Fruit fly (Drosophila melanogaster) whole organism, prepupa: ENCODE results near the gene TSG101.

Experiments used
- CG10669 ChIP-seq: fragments of 200-800 bp; sonication (Bioruptor generic); optimal IDR thresholded peaks from 3 replicates; lab custom pipeline; 2018; ENCODE audit warnings: missing biosample characterization, mild to moderate bottlenecking, missing genetic modification characterization, moderate library complexity
- CG11294 ChIP-seq: fragments of 200-800 bp; sonication (Bioruptor generic); IDR thresholded peaks from 2 replicates; pipeline ENCODE4 v1.3.6; 2022; ENCODE audit warnings: missing biosample characterization, missing genetic modification characterization
- CG11762 ChIP-seq: fragments of 200-800 bp; sonication (Bioruptor generic); optimal IDR thresholded peaks from 3 replicates; lab custom pipeline; 2016; ENCODE audit warnings: missing biosample characterization, missing genetic modification characterization; ENCODE audit not compliant: insufficient read depth
- CG11902 ChIP-seq: fragments of 200-800 bp; sonication (Bioruptor generic); optimal IDR thresholded peaks from 3 replicates; lab custom pipeline; 2016; ENCODE audit warnings: missing biosample characterization, missing genetic modification characterization
- CG1621 ChIP-seq: fragments of 200-800 bp; sonication (Bioruptor generic); optimal IDR thresholded peaks from 3 replicates; lab custom pipeline; 2018; ENCODE audit warnings: missing biosample characterization, mild to moderate bottlenecking, missing genetic modification characterization
- CG16779 ChIP-seq: fragments of 200-800 bp; sonication (Bioruptor generic); optimal IDR thresholded peaks from 3 replicates; lab custom pipeline; 2017; ENCODE audit warnings: missing biosample characterization, mild to moderate bottlenecking, missing genetic modification characterization
- CG3032 ChIP-seq: fragments of 200-800 bp; optimal IDR thresholded peaks from 2 replicates; lab custom pipeline; 2019; ENCODE audit warnings: missing biosample characterization, mild to moderate bottlenecking, missing genetic modification characterization, moderate library complexity
- CG31627 ChIP-seq: fragments of 200-800 bp; sonication (Bioruptor generic); optimal IDR thresholded peaks from 3 replicates; lab custom pipeline; 2016; ENCODE audit warnings: missing biosample characterization, missing genetic modification characterization
- CG34406 ChIP-seq: fragments of 200-800 bp; sonication (Bioruptor generic); optimal IDR thresholded peaks from 3 replicates; lab custom pipeline; 2016; ENCODE audit warnings: missing biosample characterization, missing genetic modification characterization
- CG3919 ChIP-seq: fragments of 200-800 bp; sonication (Bioruptor generic); optimal IDR thresholded peaks from 3 replicates; lab custom pipeline; 2016; ENCODE audit warnings: missing biosample characterization, missing genetic modification characterization
- CG4318 ChIP-seq: fragments of 200-800 bp; sonication (Bioruptor generic); optimal IDR thresholded peaks from 3 replicates; lab custom pipeline; 2017; ENCODE audit warnings: missing biosample characterization, mild to moderate bottlenecking, missing genetic modification characterization
- CG6163 ChIP-seq: fragments of 200-800 bp; sonication (Bioruptor generic); IDR thresholded peaks from 3 replicates; pipeline ENCODE4 v1.3.6; 2022; ENCODE audit warnings: missing biosample characterization, missing genetic modification characterization
- CG6276 ChIP-seq: fragments of 200-800 bp; sonication (Bioruptor generic); optimal IDR thresholded peaks from 2 replicates; lab custom pipeline; 2017; ENCODE audit warnings: missing biosample characterization, mild to moderate bottlenecking, missing genetic modification characterization
- CG6792 ChIP-seq: fragments of 200-800 bp; sonication (Bioruptor generic); optimal IDR thresholded peaks from 3 replicates; lab custom pipeline; 2016; ENCODE audit warnings: missing biosample characterization, missing genetic modification characterization
- CG6808 ChIP-seq: fragments of 200-800 bp; sonication (Bioruptor generic); optimal IDR thresholded peaks from 3 replicates; lab custom pipeline; 2017; ENCODE audit warnings: missing biosample characterization, missing genetic modification characterization, mild to moderate bottlenecking, moderate library complexity, missing genetic modification reagents
- CG6854 ChIP-seq: fragments of 200-800 bp; sonication (Bioruptor generic); optimal IDR thresholded peaks from 2 replicates; lab custom pipeline; 2017; ENCODE audit warnings: missing biosample characterization, mild to moderate bottlenecking, missing genetic modification characterization
- CG8119 ChIP-seq: fragments of 200-800 bp; sonication (Bioruptor generic); IDR thresholded peaks from 3 replicates; pipeline ENCODE4 v1.3.6; 2022; ENCODE audit warnings: missing biosample characterization, missing genetic modification characterization
- CG8319 ChIP-seq: fragments of 200-800 bp; sonication (Bioruptor generic); optimal IDR thresholded peaks from 3 replicates; lab custom pipeline; 2016; ENCODE audit warnings: missing biosample characterization, missing genetic modification characterization
- CG8632 ChIP-seq: fragments of 200-800 bp; sonication (Bioruptor generic); optimal IDR thresholded peaks from 3 replicates; lab custom pipeline; 2016; ENCODE audit warnings: missing biosample characterization, missing genetic modification characterization
- CG9139 ChIP-seq: fragments of 200-800 bp; sonication (Bioruptor generic); optimal IDR thresholded peaks from 3 replicates; lab custom pipeline; 2017; ENCODE audit warnings: missing biosample characterization, mild to moderate bottlenecking, missing genetic modification characterization
- Eip75B ChIP-seq: fragments of 200-800 bp; sonication (Bioruptor generic); optimal IDR thresholded peaks from 3 replicates; lab custom pipeline; 2016; ENCODE audit warnings: missing biosample characterization, missing genetic modification characterization
- Eip78C ChIP-seq: fragments of 200-800 bp; sonication (Bioruptor generic); peaks from one replicate; lab custom pipeline; 2016; ENCODE audit warnings: missing biosample characterization, missing genetic modification characterization
- Eip93F ChIP-seq: fragments of 200-800 bp; sonication (Bioruptor generic); optimal IDR thresholded peaks from 2 replicates; lab custom pipeline; 2016; ENCODE audit warnings: missing biosample characterization, mild to moderate bottlenecking, missing genetic modification characterization
- Ets21C ChIP-seq: fragments of 200-800 bp; sonication (Bioruptor generic); optimal IDR thresholded peaks from 3 replicates; lab custom pipeline; 2016; ENCODE audit warnings: missing biosample characterization, missing genetic modification characterization
- Ets96B ChIP-seq: fragments of 200-800 bp; optimal IDR thresholded peaks from 2 replicates; lab custom pipeline; 2019; ENCODE audit warnings: missing biosample characterization, mild to moderate bottlenecking, missing genetic modification characterization, moderate library complexity
- Gug ChIP-seq: fragments of 200-800 bp; sonication (Bioruptor generic); IDR thresholded peaks from 2 replicates; pipeline ENCODE4 v1.3.6; 2022; ENCODE audit warnings: missing biosample characterization, missing genetic modification characterization
- Hr38 ChIP-seq: sonication (Bioruptor generic); optimal IDR thresholded peaks from 2 replicates; lab custom pipeline; 2016; ENCODE audit warnings: missing biosample characterization, missing genetic modification characterization
- Hr39 ChIP-seq: fragments of 200-800 bp; sonication (Bioruptor generic); optimal IDR thresholded peaks from 2 replicates; lab custom pipeline; 2016; ENCODE audit warnings: missing biosample characterization, missing genetic modification characterization
- Lpt ChIP-seq: fragments of 200-800 bp; sonication (Bioruptor generic); optimal IDR thresholded peaks from 3 replicates; lab custom pipeline; 2016; ENCODE audit warnings: missing biosample characterization, missing genetic modification characterization
- Met ChIP-seq: fragments of 200-800 bp; sonication (Bioruptor generic); optimal IDR thresholded peaks from 3 replicates; lab custom pipeline; 2016; ENCODE audit warnings: missing biosample characterization, missing genetic modification characterization
- OdsH ChIP-seq: fragments of 200-800 bp; sonication (Bioruptor generic); optimal IDR thresholded peaks from 3 replicates; lab custom pipeline; 2016; ENCODE audit warnings: missing biosample characterization, missing genetic modification characterization
- Smox ChIP-seq: fragments of 200-800 bp; sonication (Bioruptor generic); optimal IDR thresholded peaks from 3 replicates; lab custom pipeline; 2016; ENCODE audit warnings: missing biosample characterization, missing genetic modification characterization
- Sox14 ChIP-seq: fragments of 200-800 bp; sonication (Bioruptor generic); optimal IDR thresholded peaks from 3 replicates; lab custom pipeline; 2016; ENCODE audit warnings: missing biosample characterization, missing genetic modification characterization
- Sox15 ChIP-seq: fragments of 200-800 bp; sonication (Bioruptor generic); optimal IDR thresholded peaks from 3 replicates; lab custom pipeline; 2016; ENCODE audit warnings: missing biosample characterization, missing genetic modification characterization
- achi ChIP-seq: fragments of 200-800 bp; sonication (Bioruptor generic); optimal IDR thresholded peaks from 3 replicates; lab custom pipeline; 2016; ENCODE audit warnings: missing biosample characterization, missing genetic modification characterization
- acj6 ChIP-seq: fragments of 200-800 bp; sonication (Bioruptor generic); optimal IDR thresholded peaks from 3 replicates; lab custom pipeline; 2016; ENCODE audit warnings: missing biosample characterization, missing genetic modification characterization
- cyc ChIP-seq: fragments of 200-800 bp; sonication (Bioruptor generic); optimal IDR thresholded peaks from 3 replicates; lab custom pipeline; 2016; ENCODE audit warnings: missing biosample characterization, missing genetic modification characterization
- dsx ChIP-seq: fragments of 200-800 bp; optimal IDR thresholded peaks from 3 replicates; lab custom pipeline; 2019; ENCODE audit warnings: missing biosample characterization, mild to moderate bottlenecking, missing genetic modification characterization, moderate library complexity; ENCODE audit not compliant: poor library complexity, severe bottlenecking
- eg ChIP-seq: fragments of 200-800 bp; sonication (Bioruptor generic); IDR thresholded peaks from 3 replicates; pipeline ENCODE4 v1.3.6; 2022; ENCODE audit warnings: missing biosample characterization, missing genetic modification characterization
- esn ChIP-seq: fragments of 200-800 bp; sonication (Bioruptor generic); optimal IDR thresholded peaks from 2 replicates; lab custom pipeline; 2016; ENCODE audit warnings: missing biosample characterization, mild to moderate bottlenecking, missing genetic modification characterization, moderate library complexity
- fd59A ChIP-seq: fragments of 200-800 bp; sonication (Bioruptor generic); optimal IDR thresholded peaks from 2 replicates; lab custom pipeline; 2017; ENCODE audit warnings: missing biosample characterization, mild to moderate bottlenecking, missing genetic modification characterization, missing genetic modification reagents
- fd85E ChIP-seq: fragments of 200-800 bp; sonication (Bioruptor generic); optimal IDR thresholded peaks from 3 replicates; lab custom pipeline; 2016; ENCODE audit warnings: missing biosample characterization, missing genetic modification characterization
- lz ChIP-seq: fragments of 200-800 bp; sonication (Bioruptor generic); optimal IDR thresholded peaks from 3 replicates; lab custom pipeline; 2016; ENCODE audit warnings: missing biosample characterization, missing genetic modification characterization
- net ChIP-seq: fragments of 200-800 bp; sonication (Bioruptor generic); optimal IDR thresholded peaks from 3 replicates; lab custom pipeline; 2016; ENCODE audit warnings: missing biosample characterization, missing genetic modification characterization
- pdm3 ChIP-seq: fragments of 200-800 bp; sonication (Bioruptor generic); optimal IDR thresholded peaks from 3 replicates; lab custom pipeline; 2016; ENCODE audit warnings: missing biosample characterization, missing genetic modification characterization
- salr ChIP-seq, 2 experiments: fragments of 200-800 bp; sonication (Bioruptor generic); optimal IDR thresholded peaks; 3 replicates each; lab custom pipeline; 2016 to 2018; ENCODE audit warnings: missing biosample characterization in 2 of 2, missing genetic modification characterization in 2 of 2, mild to moderate bottlenecking in 1 of 2
- spab ChIP-seq: fragments of 200-800 bp; sonication (Bioruptor generic); optimal IDR thresholded peaks from 2 replicates; lab custom pipeline; 2017; ENCODE audit warnings: missing biosample characterization, mild to moderate bottlenecking, missing genetic modification characterization, missing genetic modification reagents
- ss ChIP-seq, 2 experiments: fragments of 200-800 bp; sonication (Bioruptor generic); optimal IDR thresholded peaks; 2 replicates in 1 of 2; 3 replicates in 1 of 2; lab custom pipeline; 2017 to 2018; ENCODE audit warnings: mild to moderate bottlenecking in 2 of 2, missing biosample characterization in 2 of 2, missing genetic modification characterization in 2 of 2, moderate library complexity in 1 of 2
- topi ChIP-seq: fragments of 200-800 bp; sonication (Bioruptor generic); optimal IDR thresholded peaks from 3 replicates; lab custom pipeline; 2016; ENCODE audit warnings: missing biosample characterization, missing genetic modification characterization

Gene TSG101

dm6 chr3L:16842087-16842567 lies at the start of gene TSG101:
TSG101 (plus strand) TSS chr3L:16842294.
- no peak for TF ChIP-seq net (GFP tag; lab: Kevin White, UChicago)
- TF ChIP-seq CG10669 (GFP tag; lab: Kevin White, UChicago), result no peak
- TF ChIP-seq Gug (GFP tag; lab: Robert Waterston, UW), result no peak
- no peak for TF ChIP-seq CG6854
- TF ChIP-seq CG16779 (tag; lab: Kevin White, UChicago), result no peak
- TF ChIP-seq Hr38 (GFP tag; lab: Kevin White, UChicago), result no peak
- no peak for TF ChIP-seq eg (GFP tag; lab: Robert Waterston, UW)
- TF ChIP-seq topi (GFP tag; lab: Kevin White, UChicago), result no peak
- no peak for TF ChIP-seq CG11902 (GFP tag; lab: Kevin White, UChicago)
- TF ChIP-seq lz (GFP tag; lab: Kevin White, UChicago), result peak; percentile 11
- no peak for TF ChIP-seq fd85E (GFP tag; lab: Kevin White, UChicago)
- TF ChIP-seq Eip78C (GFP tag; lab: Kevin White, UChicago), result peak; percentile 62
- TF ChIP-seq achi (GFP tag; lab: Kevin White, UChicago), result no peak
- TF ChIP-seq CG8319 (GFP tag; lab: Kevin White, UChicago), result no peak
- no peak for TF ChIP-seq Hr39 (GFP tag; lab: Kevin White, UChicago)
- peak; percentile 50 for TF ChIP-seq Sox14 (GFP tag; lab: Kevin White, UChicago)
- no peak for TF ChIP-seq CG31627 (GFP tag; lab: Kevin White, UChicago)
- peak; percentile 19 for TF ChIP-seq CG3032 (tag; lab: Kevin White, UChicago)
- peak; percentile 99 for TF ChIP-seq CG6808 (GFP tag; lab: Kevin White, UChicago)
- no peak for TF ChIP-seq ss (GFP tag; optimal IDR thresholded peaks at IDR 0.05; lab: Kevin White, UChicago)
- TF ChIP-seq OdsH, result no peak
- no peak for TF ChIP-seq fd59A (GFP tag; lab: Kevin White, UChicago)
- no peak for TF ChIP-seq CG1621
- TF ChIP-seq pdm3 (GFP tag; lab: Kevin White, UChicago), result no peak
- TF ChIP-seq spab, result no peak
- TF ChIP-seq CG8119 (GFP tag; lab: Robert Waterston, UW), result no peak
- no peak for TF ChIP-seq Eip93F (GFP tag; lab: Kevin White, UChicago)
- TF ChIP-seq CG11294, result no peak
- no peak for TF ChIP-seq CG34406 (GFP tag; lab: Kevin White, UChicago)
- peak; percentile 54 for TF ChIP-seq dsx
- no peak for TF ChIP-seq Sox15 (GFP tag; lab: Kevin White, UChicago)

DNA sequence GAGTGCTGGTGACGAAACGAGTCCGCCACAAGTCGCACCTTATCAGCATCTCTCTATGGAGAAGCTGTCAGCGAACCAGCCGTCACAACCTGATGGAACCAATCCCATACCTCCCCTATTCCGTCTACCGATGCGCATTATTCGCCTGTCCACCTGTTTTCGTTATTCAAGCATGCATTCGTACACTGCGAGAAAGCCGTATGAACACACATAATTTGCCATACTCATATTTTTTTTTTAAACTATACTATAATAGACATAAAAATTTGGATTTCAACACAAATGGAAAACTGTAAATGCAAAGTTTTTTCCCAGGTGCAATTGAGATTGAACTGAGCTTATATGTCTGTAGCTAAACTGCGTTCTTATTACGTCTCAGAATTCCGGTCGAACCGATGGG lies 45.5 kb upstream of the TSG101 start:
- TF ChIP-seq Eip75B (GFP tag; lab: Kevin White, UChicago) (no peak), Lpt (GFP tag; lab: Kevin White, UChicago) (no peak), CG8632 (GFP tag; lab: Kevin White, UChicago) (peak; percentile 71), acj6 (no peak), spab (no peak), eg (GFP tag; lab: Robert Waterston, UW) (peak; percentile 71; the same call in 2 of the 3 replicates), CG6792 (GFP tag; lab: Kevin White, UChicago) (peak; percentile 73), CG4318 (GFP tag; lab: Kevin White, UChicago) (no peak), Met (GFP tag; lab: Kevin White, UChicago) (peak; percentile 83), CG11294 (0 out of 2 replicates have a peak, but pooled peaks have one; percentile 14), CG11762 (peak; percentile 9), Smox (GFP tag; lab: Kevin White, UChicago) (no peak), Hr38 (GFP tag; lab: Kevin White, UChicago) (no peak), topi (GFP tag; lab: Kevin White, UChicago) (no peak), salr (GFP tag; optimal IDR thresholded peaks at IDR 0.05; lab: Kevin White, UChicago) (peak in 1 of 2 experiments; percentile 46), CG1621 (no peak), Gug (GFP tag; lab: Robert Waterston, UW) (peak; percentile 56), pdm3 (GFP tag; lab: Kevin White, UChicago) (peak; percentile 78), esn (GFP tag; lab: Kevin White, UChicago) (peak; percentile 82), ss (GFP tag; optimal IDR thresholded peaks at IDR 0.05; lab: Kevin White, UChicago) (no peak), CG6276 (no peak), CG10669 (GFP tag; lab: Kevin White, UChicago) (no peak), Ets21C (GFP tag; lab: Kevin White, UChicago) (peak; percentile 47), Ets96B (tag; lab: Kevin White, UChicago) (no peak), cyc (GFP tag; lab: Kevin White, UChicago) (peak; percentile 47), CG6163 (GFP tag; lab: Robert Waterston, UW) (peak; percentile 77), CG9139 (no peak), CG6808 (GFP tag; lab: Kevin White, UChicago) (no peak), CG11902 (GFP tag; lab: Kevin White, UChicago) (peak; percentile 47), CG31627 (GFP tag; lab: Kevin White, UChicago) (peak; percentile 71), dsx (no peak), CG3919 (GFP tag; lab: Kevin White, UChicago) (no peak)
